Worm (Caenorhabditis elegans): ENCODE results near the gene srx-56.

ce11 chrV:7339831-7340230 is 34.4 kb upstream of the srx-56 start, which contains the start of gene srh-187:
- TF ChIP-seq ztf-23 (GFP tag; IDR thresholded peaks at IDR 0.05), result no peak
- no peak for TF ChIP-seq med-1 (GFP tag; optimal IDR thresholded peaks at IDR 0.05; ENCODE audit: insufficient read depth)
- no peak for TF ChIP-seq flt-1 (GFP tag; IDR thresholded peaks at IDR 0.05)
- no peak for TF ChIP-seq klf-2 (GFP tag; conservative IDR thresholded peaks at IDR 0.05)
- TF ChIP-seq ztf-29 (GFP tag; IDR thresholded peaks at IDR 0.05), result no peak
- no peak for TF ChIP-seq cog-1 (tag; optimal IDR thresholded peaks at IDR 0.05)
- TF ChIP-seq tab-1 (GFP tag; IDR thresholded peaks at IDR 0.05), result no peak
- no peak for TF ChIP-seq ref-1 (GFP tag; conservative IDR thresholded peaks at IDR 0.05)
- no peak for TF ChIP-seq T22C8.4 (GFP tag; IDR thresholded peaks at IDR 0.05)
